Worm (Caenorhabditis elegans) whole organism, midembryonic: ENCODE measurements around the gene R10E4.3.

Source experiments
- T22C8.4 ChIP-seq: fragments of 200-800 bp; sonication (Bioruptor generic); IDR thresholded peaks from 2 replicates; pipeline ENCODE4 v1.3.6; 2022; ENCODE audit warnings: missing genetic modification characterization, missing compliant biosample characterization
- cog-1 ChIP-seq: sonication (generic microtip); optimal IDR thresholded peaks from 2 replicates; lab custom pipeline; 2016; ENCODE audit warnings: missing genetic modification characterization, missing compliant biosample characterization
- flt-1 ChIP-seq: fragments of 200-800 bp; sonication (Bioruptor generic); IDR thresholded peaks from 2 replicates; pipeline ENCODE4 v1.3.6; 2022; ENCODE audit warnings: missing genetic modification characterization, missing compliant biosample characterization
- klf-2 ChIP-seq: fragments of 200-800 bp; sonication (Bioruptor generic); conservative IDR thresholded peaks from 2 replicates; pipeline ENCODE4 v1.3.6; 2022; ENCODE audit warnings: missing genetic modification reagents, missing genetic modification characterization, missing compliant biosample characterization
- med-1 ChIP-seq: sonication (generic microtip); optimal IDR thresholded peaks from 2 replicates; lab custom pipeline; 2017; ENCODE audit warnings: missing genetic modification characterization, mild to moderate bottlenecking, missing compliant biosample characterization, antibody characterized with exemption, missing genetic modification reagents; ENCODE audit not compliant: insufficient read depth
- ref-1 ChIP-seq: fragments of 200-800 bp; sonication (Bioruptor generic); conservative IDR thresholded peaks from 2 replicates; pipeline ENCODE4 v1.3.6; 2022; ENCODE audit warnings: missing genetic modification reagents, missing genetic modification characterization, missing compliant biosample characterization
- tab-1 ChIP-seq: fragments of 200-800 bp; sonication (Bioruptor generic); IDR thresholded peaks from 2 replicates; pipeline ENCODE4 v1.3.6; 2022; ENCODE audit warnings: missing genetic modification characterization, missing compliant biosample characterization
- ztf-23 ChIP-seq: fragments of 200-800 bp; sonication (Bioruptor generic); IDR thresholded peaks from 2 replicates; pipeline ENCODE4 v1.3.6; 2022; ENCODE audit warnings: missing genetic modification reagents, missing genetic modification characterization, missing compliant biosample characterization
- ztf-29 ChIP-seq: fragments of 200-800 bp; sonication (Bioruptor generic); IDR thresholded peaks from 2 replicates; pipeline ENCODE4 v1.3.6; 2022; ENCODE audit warnings: missing genetic modification reagents, missing genetic modification characterization, missing compliant biosample characterization

The R10E4.3 gene

ce11 chrIII:4287379-4287778, at the start of gene R10E4.3:
Gene R10E4.3 (minus strand): TSS chrIII:4287479.
- no peak for TF ChIP-seq klf-2 (GFP tag; lab: Robert Waterston, UW)
- TF ChIP-seq med-1: no peak
- no peak for TF ChIP-seq flt-1
- TF ChIP-seq T22C8.4: no peak
- TF ChIP-seq ref-1 (GFP tag; lab: Robert Waterston, UW): no peak
- TF ChIP-seq ztf-29 (GFP tag; lab: Robert Waterston, UW): no peak
- TF ChIP-seq cog-1: no peak

DNA sequence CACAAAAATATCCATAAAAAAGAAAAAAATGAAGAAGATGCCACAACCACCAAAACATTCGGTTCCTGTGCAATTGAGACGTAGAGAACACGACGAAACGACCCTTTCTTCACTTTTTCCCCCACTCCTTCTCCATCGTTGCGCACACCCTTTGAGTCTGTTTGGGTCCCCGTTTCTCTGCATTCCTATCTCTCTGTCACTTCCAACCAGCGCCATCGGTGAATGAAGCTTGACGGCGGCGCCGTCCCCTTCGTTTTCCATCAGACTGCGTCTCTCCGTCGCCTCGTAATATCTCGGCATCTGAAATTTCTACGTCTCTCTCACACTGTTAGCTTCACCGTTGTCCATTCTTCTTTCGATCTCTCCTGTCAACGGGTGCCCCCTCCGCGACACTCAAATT, 48.3 kb upstream of the R10E4.3 start:
- no peak for TF ChIP-seq tab-1 (GFP tag; lab: Robert Waterston, UW)
- no peak for TF ChIP-seq klf-2 (GFP tag; lab: Robert Waterston, UW)
- no peak for TF ChIP-seq ref-1 (GFP tag; lab: Robert Waterston, UW)
- TF ChIP-seq cog-1: no peak
- no peak for TF ChIP-seq T22C8.4

DNA sequence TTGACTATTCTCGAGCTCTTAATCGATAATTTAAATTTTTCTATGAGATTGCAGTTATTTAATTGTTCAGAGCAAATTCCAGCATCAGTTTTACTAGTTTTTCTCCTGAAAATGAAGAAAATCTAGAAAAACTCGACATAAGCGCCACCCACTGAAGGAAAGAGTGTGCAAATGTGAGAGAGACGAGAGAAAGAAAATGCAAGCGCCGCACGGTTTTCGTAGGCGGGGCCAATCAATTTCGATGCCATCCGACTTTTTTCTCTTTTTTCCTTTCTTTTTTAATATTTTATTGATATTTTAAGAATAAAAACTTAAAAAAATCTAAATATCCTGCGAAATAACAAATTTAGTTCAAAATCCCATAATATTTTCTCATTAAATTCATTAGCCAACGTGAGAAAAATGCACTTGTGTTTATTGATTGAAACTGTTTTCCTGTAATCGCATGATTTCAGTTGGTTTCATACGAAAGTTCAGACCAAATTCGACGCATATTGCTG, 45.3 kb upstream of the R10E4.3 start, which contains the start of gene cdk-12:
Gene cdk-12 (plus strand): TSS at position 450 of the 500 bp plus-strand sequence.
- TF ChIP-seq ztf-29 (GFP tag; lab: Robert Waterston, UW) (no peak), cog-1 (no peak), T22C8.4 (no peak), flt-1 (no peak), klf-2 (GFP tag; lab: Robert Waterston, UW) (no peak), tab-1 (GFP tag; lab: Robert Waterston, UW) (no peak), ref-1 (GFP tag; lab: Robert Waterston, UW) (no peak), ztf-23 (GFP tag; lab: Robert Waterston, UW) (no peak), med-1 (no peak)

- no peak for TF ChIP-seq klf-2 (GFP tag; lab: Robert Waterston, UW)
These were observed 43.7 kb upstream of the R10E4.3 start, which contains the start of gene gly-6 for ce11 chrIII:4330984-4331383. Gene gly-6 (minus strand): TSS chrIII:4331228.

ce11 chrIII:4328208-4328987, 41.1 kb upstream of the R10E4.3 start:
- TF ChIP-seq ztf-23 (GFP tag; lab: Robert Waterston, UW): no peak
- TF ChIP-seq ztf-29 (GFP tag; lab: Robert Waterston, UW): no peak
- no peak for TF ChIP-seq klf-2 (GFP tag; lab: Robert Waterston, UW)
- no peak for TF ChIP-seq cog-1
- TF ChIP-seq ref-1 (GFP tag; lab: Robert Waterston, UW): no peak
- TF ChIP-seq med-1: no peak
- no peak for TF ChIP-seq flt-1
- no peak for TF ChIP-seq T22C8.4
- no peak for TF ChIP-seq tab-1 (GFP tag; lab: Robert Waterston, UW)

DNA sequence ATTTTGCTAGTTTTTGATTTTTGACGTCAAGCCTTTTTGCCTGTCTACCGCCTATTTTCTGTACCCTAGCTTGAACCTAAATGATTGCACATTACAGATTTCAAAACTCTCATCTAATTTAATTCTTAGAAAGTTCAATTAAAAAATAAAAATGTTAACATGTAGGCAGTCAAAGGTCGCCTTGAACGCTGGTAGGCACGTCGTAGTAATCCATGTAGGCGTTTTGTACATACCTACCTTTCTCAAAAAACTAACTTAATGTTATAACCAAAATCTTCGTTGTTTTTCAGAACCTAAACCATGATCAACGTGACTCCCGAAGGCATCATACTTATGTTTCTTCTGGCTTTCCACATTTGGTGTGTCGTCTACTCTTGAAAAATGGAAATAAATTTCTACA, 36.6 kb upstream of the R10E4.3 start, which contains the start of gene H38K22.9:
Gene H38K22.9 (plus strand): TSS at position 301 of the 400 bp plus-strand sequence.
- TF ChIP-seq klf-2 (GFP tag; lab: Robert Waterston, UW) (no peak), flt-1 (no peak), ztf-29 (GFP tag; lab: Robert Waterston, UW) (no peak), T22C8.4 (no peak), med-1 (no peak), cog-1 (no peak), ztf-23 (GFP tag; lab: Robert Waterston, UW) (no peak), tab-1 (GFP tag; lab: Robert Waterston, UW) (no peak), ref-1 (GFP tag; lab: Robert Waterston, UW) (no peak)

ce11 chrIII:4323120-4323519, 35.8 kb upstream of the R10E4.3 start:
- TF ChIP-seq ref-1 (GFP tag; lab: Robert Waterston, UW): no peak
- no peak for TF ChIP-seq ztf-23 (GFP tag; lab: Robert Waterston, UW)
- TF ChIP-seq cog-1: no peak

DNA sequence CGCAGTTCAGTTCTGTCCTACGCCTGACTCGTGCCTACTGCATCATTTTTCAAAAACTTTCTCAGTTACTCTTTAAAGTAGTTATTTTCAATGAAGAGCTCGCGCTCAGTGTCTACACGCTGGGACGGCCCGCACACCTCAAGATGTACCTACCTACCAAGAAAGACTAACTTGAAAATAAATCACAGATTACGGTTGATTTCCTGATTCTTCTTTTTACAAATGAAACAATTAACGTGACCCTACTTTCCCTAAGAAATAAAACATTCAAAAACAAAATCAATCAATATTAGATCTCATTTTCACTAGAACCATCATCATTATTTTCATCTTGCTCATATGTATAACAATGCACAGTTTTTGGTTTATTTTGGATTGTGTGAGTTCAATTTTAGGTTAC, 34.1 kb upstream of the R10E4.3 start, which contains the start of gene H38K22.7:
Gene H38K22.7 (plus strand): TSS at position 301 of the 400 bp plus-strand sequence.
- TF ChIP-seq ztf-23 (GFP tag; lab: Robert Waterston, UW) (no peak), T22C8.4 (no peak), flt-1 (no peak), klf-2 (GFP tag; lab: Robert Waterston, UW) (no peak), med-1 (no peak), tab-1 (GFP tag; lab: Robert Waterston, UW) (no peak), cog-1 (no peak), ref-1 (GFP tag; lab: Robert Waterston, UW) (no peak), ztf-29 (GFP tag; lab: Robert Waterston, UW) (no peak)

ce11 chrIII:4320113-4320512, 32.8 kb upstream of the R10E4.3 start, which contains the start of gene H38K22.6:
Gene H38K22.6 (plus strand): TSS chrIII:4320413.
- TF ChIP-seq cog-1 (no peak), T22C8.4 (no peak), med-1 (no peak), ztf-29 (GFP tag; lab: Robert Waterston, UW) (no peak)

DNA sequence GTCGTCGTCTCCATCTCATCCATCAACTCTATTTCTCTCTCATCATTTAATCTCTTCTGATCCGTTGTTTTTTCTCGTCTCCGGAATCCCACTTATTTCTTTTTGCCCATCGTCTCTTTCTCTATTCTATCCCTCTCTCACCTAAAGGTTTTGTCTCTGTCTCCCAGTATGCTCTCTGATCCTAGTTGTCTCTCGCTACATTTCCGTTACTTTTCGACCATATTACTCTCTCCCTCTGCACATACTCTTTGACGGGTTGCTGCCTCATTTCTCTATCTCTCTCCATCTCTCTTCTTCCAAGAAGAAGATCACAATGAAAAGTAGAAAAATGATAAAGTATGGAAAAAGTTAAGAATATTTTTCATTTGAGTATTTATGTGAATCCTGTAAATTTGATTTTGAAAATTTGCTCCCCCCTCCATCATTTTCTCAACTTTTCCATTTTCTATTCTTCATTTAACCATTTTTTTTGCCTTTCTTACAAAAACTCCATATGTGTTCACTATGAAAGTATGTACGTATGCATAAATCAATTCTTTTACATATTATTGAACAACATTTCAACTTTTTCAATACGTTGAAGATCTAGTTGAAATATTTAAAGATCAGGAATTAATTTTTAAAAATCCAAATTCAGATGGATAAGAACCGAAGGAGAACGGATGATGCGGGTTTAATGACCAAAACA, 29.9 kb upstream of the R10E4.3 start, which contains the start of gene tag-131:
Gene tag-131 (plus strand): TSS at position 638 of the 688 bp plus-strand sequence.
- TF ChIP-seq klf-2 (GFP tag; lab: Robert Waterston, UW) (no peak), ztf-29 (GFP tag; lab: Robert Waterston, UW) (no peak), T22C8.4 (no peak), tab-1 (GFP tag; lab: Robert Waterston, UW) (no peak), med-1 (no peak), ztf-23 (GFP tag; lab: Robert Waterston, UW) (no peak), ref-1 (GFP tag; lab: Robert Waterston, UW) (no peak), flt-1 (no peak), cog-1 (no peak)
